Worm (Caenorhabditis elegans) whole organism, late embryonic: ENCODE data around the gene rsp-2.
"Not testable (repeated sequence)": the region's sequence is repeated elsewhere in the genome, so short reads cannot be mapped to it uniquely, and the experiment has no call there.

ENCODE experiments used
- C08G9.2 ChIP-seq: sonication (generic microtip); optimal IDR thresholded peaks from 2 replicates; lab custom pipeline; 2016; ENCODE audit warnings: mild to moderate bottlenecking, missing genetic modification characterization, moderate library complexity, missing compliant biosample characterization
- T23F11.4 ChIP-seq: fragments of 200-800 bp; sonication (Bioruptor generic); optimal IDR thresholded peaks from 2 replicates; lab custom pipeline; 2018; ENCODE audit warnings: mild to moderate bottlenecking, missing genetic modification characterization, missing compliant biosample characterization
- Y22D7AL.16 ChIP-seq: sonication (generic microtip); optimal IDR thresholded peaks from 2 replicates; lab custom pipeline; 2016; ENCODE audit warnings: missing genetic modification characterization, missing compliant biosample characterization
- ceh-18 ChIP-seq: sonication (generic microtip); optimal IDR thresholded peaks from 2 replicates; lab custom pipeline; 2016; ENCODE audit warnings: missing genetic modification characterization, missing compliant biosample characterization
- ceh-19 ChIP-seq: fragments of 200-800 bp; sonication (Bioruptor generic); optimal IDR thresholded peaks from 2 replicates; lab custom pipeline; 2018; ENCODE audit warnings: mild to moderate bottlenecking, missing genetic modification characterization, missing compliant biosample characterization
- ceh-22 ChIP-seq: sonication (generic microtip); optimal IDR thresholded peaks from 2 replicates; lab custom pipeline; 2017; ENCODE audit warnings: missing biosample characterization, missing genetic modification characterization
- ceh-24 ChIP-seq: sonication (generic microtip); optimal IDR thresholded peaks from 2 replicates; lab custom pipeline; 2016; ENCODE audit warnings: mild to moderate bottlenecking, missing genetic modification characterization, missing compliant biosample characterization
- ceh-30 ChIP-seq: fragments of 150-350 bp; optimal IDR thresholded peaks from 2 replicates; lab custom pipeline; 2014; ENCODE audit warnings: missing biosample characterization, missing genetic modification characterization
- ceh-31 ChIP-seq: sonication (generic microtip); optimal IDR thresholded peaks from 2 replicates; lab custom pipeline; 2016; ENCODE audit warnings: missing genetic modification characterization, missing compliant biosample characterization
- ceh-34 ChIP-seq: sonication (generic microtip); optimal IDR thresholded peaks from 2 replicates; lab custom pipeline; 2016; ENCODE audit warnings: mild to moderate bottlenecking, missing genetic modification characterization, missing compliant biosample characterization
- ceh-48 ChIP-seq: sonication (generic microtip); optimal IDR thresholded peaks from 2 replicates; lab custom pipeline; 2016; ENCODE audit warnings: missing genetic modification characterization, inconsistent platforms, missing compliant biosample characterization
- che-1 ChIP-seq: sonication (generic microtip); optimal IDR thresholded peaks from 2 replicates; lab custom pipeline; 2016; ENCODE audit warnings: mild to moderate bottlenecking, missing genetic modification characterization, missing compliant biosample characterization
- dmd-4 ChIP-seq: sonication (generic microtip); optimal IDR thresholded peaks from 2 replicates; lab custom pipeline; 2016; ENCODE audit warnings: borderline replicate concordance, missing genetic modification characterization, missing compliant biosample characterization
- elt-2 ChIP-seq: sonication (generic microtip); optimal IDR thresholded peaks from 2 replicates; lab custom pipeline; 2016; ENCODE audit warnings: missing genetic modification reagents, missing genetic modification characterization, missing compliant biosample characterization
- elt-4 ChIP-seq: sonication (generic microtip); optimal IDR thresholded peaks from 2 replicates; lab custom pipeline; 2016; ENCODE audit warnings: missing genetic modification characterization, missing compliant biosample characterization
- eyg-1 ChIP-seq: sonication (generic microtip); optimal IDR thresholded peaks from 2 replicates; lab custom pipeline; 2016; ENCODE audit warnings: missing genotype, missing genetic modification characterization, missing compliant biosample characterization
- fax-1 ChIP-seq: sonication (generic microtip); optimal IDR thresholded peaks from 2 replicates; lab custom pipeline; 2016; ENCODE audit warnings: missing genotype, missing genetic modification characterization, missing compliant biosample characterization
- fkh-6 ChIP-seq: sonication (generic microtip); optimal IDR thresholded peaks from 2 replicates; lab custom pipeline; 2016; ENCODE audit warnings: missing genetic modification characterization, missing compliant biosample characterization
- gmeb-2 ChIP-seq: sonication (generic microtip); optimal IDR thresholded peaks from 2 replicates; lab custom pipeline; 2016; ENCODE audit warnings: missing genetic modification characterization, inconsistent platforms, missing compliant biosample characterization
- hlh-15 ChIP-seq: sonication (generic microtip); optimal IDR thresholded peaks from 2 replicates; lab custom pipeline; 2016; ENCODE audit warnings: missing genetic modification characterization, missing compliant biosample characterization
- hlh-6 ChIP-seq: sonication (generic microtip); optimal IDR thresholded peaks from 2 replicates; lab custom pipeline; 2016; ENCODE audit warnings: missing genotype, missing genetic modification characterization, missing compliant biosample characterization
- hlh-8 ChIP-seq: sonication (generic microtip); optimal IDR thresholded peaks from 2 replicates; lab custom pipeline; 2016; ENCODE audit warnings: missing genotype, missing genetic modification characterization, missing compliant biosample characterization
- lim-6 ChIP-seq: sonication (generic microtip); optimal IDR thresholded peaks from 2 replicates; lab custom pipeline; 2016; ENCODE audit warnings: missing genetic modification characterization, missing compliant biosample characterization
- lin-11 ChIP-seq: fragments of 200-800 bp; sonication (Bioruptor generic); optimal IDR thresholded peaks from 2 replicates; lab custom pipeline; 2018; ENCODE audit warnings: mild to moderate bottlenecking, missing genetic modification characterization, missing compliant biosample characterization
- madf-2 ChIP-seq: sonication (generic microtip); optimal IDR thresholded peaks from 2 replicates; lab custom pipeline; 2017; ENCODE audit warnings: missing genetic modification characterization, missing compliant biosample characterization
- nhr-11 ChIP-seq: fragments of 150-350 bp; optimal IDR thresholded peaks from 2 replicates; lab custom pipeline; 2014; ENCODE audit warnings: missing biosample characterization, missing genetic modification characterization
- pat-9 ChIP-seq: fragments of 200-800 bp; sonication (Bioruptor generic); optimal IDR thresholded peaks from 2 replicates; lab custom pipeline; 2018; ENCODE audit warnings: mild to moderate bottlenecking, missing genetic modification characterization, moderate library complexity, missing compliant biosample characterization
- pha-2 ChIP-seq: sonication (generic microtip); optimal IDR thresholded peaks from 2 replicates; lab custom pipeline; 2017; ENCODE audit warnings: mild to moderate bottlenecking, missing genetic modification characterization, missing compliant biosample characterization
- pqm-1 ChIP-seq: sonication (generic microtip); optimal IDR thresholded peaks from 2 replicates; lab custom pipeline; 2016; ENCODE audit warnings: missing genetic modification characterization, missing compliant biosample characterization
- ref-2 ChIP-seq: sonication (generic microtip); optimal IDR thresholded peaks from 2 replicates; lab custom pipeline; 2016; ENCODE audit warnings: missing genetic modification characterization, missing compliant biosample characterization
- sox-4 ChIP-seq: sonication (generic microtip); optimal IDR thresholded peaks from 2 replicates; lab custom pipeline; 2017; ENCODE audit warnings: mild to moderate bottlenecking, missing genetic modification characterization, inconsistent platforms, missing compliant biosample characterization
- syd-9 ChIP-seq: sonication (generic microtip); optimal IDR thresholded peaks from 2 replicates; lab custom pipeline; 2016; ENCODE audit warnings: mild to moderate bottlenecking, missing genetic modification characterization, moderate library complexity, missing compliant biosample characterization
- tbx-2 ChIP-seq: sonication (generic microtip); optimal IDR thresholded peaks from 2 replicates; lab custom pipeline; 2016; ENCODE audit warnings: missing genetic modification characterization, missing compliant biosample characterization
- tbx-7 ChIP-seq: sonication (generic microtip); optimal IDR thresholded peaks from 2 replicates; lab custom pipeline; 2016; ENCODE audit warnings: missing genotype, missing genetic modification characterization, missing compliant biosample characterization
- unc-3 ChIP-seq, 2 experiments: fragments of 200-800 bp in 1 of 2; sonication (Bioruptor generic) in 1 of 2; sonication (generic microtip) in 1 of 2; conservative IDR thresholded peaks in 1 of 2; optimal IDR thresholded peaks in 1 of 2; 2 replicates each; pipeline versions ENCODE4 v1.3.6 to Lab custom; 2016 to 2022; ENCODE audit warnings: missing compliant biosample characterization in 2 of 2, missing genetic modification characterization in 2 of 2, missing genetic modification reagents in 1 of 2
- unc-42 ChIP-seq: sonication (generic microtip); optimal IDR thresholded peaks from 2 replicates; lab custom pipeline; 2016; ENCODE audit warnings: missing genotype, missing genetic modification characterization, missing compliant biosample characterization
- unc-55 ChIP-seq: sonication (generic microtip); optimal IDR thresholded peaks from 2 replicates; lab custom pipeline; 2017; ENCODE audit warnings: missing biosample characterization, missing genetic modification reagents, missing genetic modification characterization
- zip-5 ChIP-seq: sonication (generic microtip); optimal IDR thresholded peaks from 2 replicates; lab custom pipeline; 2016; ENCODE audit warnings: missing genetic modification characterization, missing compliant biosample characterization

rsp-2 gene

DNA sequence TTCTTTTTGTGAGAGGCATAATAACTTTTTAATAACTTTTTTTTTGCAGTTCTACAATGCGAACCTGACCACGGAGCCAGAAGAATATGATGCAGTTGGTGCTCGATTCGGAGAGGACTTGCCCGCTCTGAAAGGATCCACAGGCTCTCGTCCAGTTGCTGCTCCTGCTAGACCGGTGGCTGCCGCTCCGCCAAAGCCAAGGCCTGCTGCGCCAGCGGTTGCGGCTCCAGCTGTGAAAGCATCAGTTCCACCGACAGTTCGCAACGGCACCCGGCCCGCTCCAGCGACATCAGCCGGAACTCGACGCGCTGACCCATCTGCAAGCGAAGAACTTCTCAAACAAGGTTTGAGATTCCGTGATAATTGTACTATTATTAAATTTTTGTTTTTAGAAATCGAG lies 9.6 kb downstream of the rsp-2 start:
- no peak for TF ChIP-seq unc-55
- no peak for TF ChIP-seq che-1 (tag; lab: Kevin White, UChicago)
- no peak for TF ChIP-seq ceh-19 (GFP tag; lab: Kevin White, UChicago)
- peak; percentile 23 for TF ChIP-seq hlh-6
- TF ChIP-seq C08G9.2 (tag; lab: Kevin White, UChicago), result peak; percentile 8

DNA sequence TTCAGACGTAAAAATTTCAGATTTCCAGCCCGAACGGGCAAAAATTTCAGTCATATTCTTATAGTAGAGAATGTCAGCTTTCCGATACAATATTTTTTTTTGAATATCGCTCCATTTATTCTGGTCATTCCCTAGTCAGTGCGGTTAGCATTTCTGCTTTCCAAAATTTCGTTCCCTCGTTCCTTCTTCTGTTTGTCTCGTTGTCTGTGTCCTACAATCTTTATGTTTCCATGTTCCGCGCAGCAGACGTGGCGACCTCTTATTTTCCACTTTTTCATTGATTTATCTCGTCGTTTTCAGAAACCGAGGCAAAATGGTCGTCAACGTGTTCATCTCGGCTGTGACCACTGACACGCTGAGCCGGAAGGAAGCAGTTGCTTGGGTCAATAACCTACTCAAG lies 10.3 kb downstream of the rsp-2 start, which contains the start of gene ebp-2:
Gene ebp-2, plus strand, starts transcription at position 301 of the 400 bp plus-strand sequence.
- TF ChIP-seq zip-5; hlh-15 (tag; lab: Kevin White, UChicago); fkh-6 (tag; lab: Kevin White, UChicago): not testable (repeated sequence)
- TF ChIP-seq, all 69 proteins: peak for 0; not testable (repeated sequence) for 69

DNA sequence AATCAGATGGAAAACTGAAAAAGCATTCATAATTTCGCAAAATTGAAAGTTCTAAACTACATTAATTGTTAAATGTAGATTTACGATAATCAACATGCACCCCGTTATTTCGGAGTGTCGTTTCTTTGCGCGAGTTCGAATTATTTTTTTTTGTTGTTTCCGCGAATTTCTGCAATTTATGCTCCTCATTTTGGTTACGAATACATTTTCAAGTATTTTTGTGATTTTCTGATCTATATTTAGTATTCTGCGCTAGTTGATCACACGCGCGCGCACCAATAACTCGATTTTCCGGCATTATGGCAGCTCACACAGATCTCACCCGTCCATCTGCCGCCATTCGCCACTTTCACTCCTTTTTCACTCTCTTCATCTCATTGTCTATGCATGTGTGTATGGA lies 12.5 kb downstream of the rsp-2 start, which contains the start of gene VW02B12L.2:
Gene VW02B12L.2, minus strand, starts transcription at position 65 of the 400 bp plus-strand sequence.
- peak; percentile 93 for TF ChIP-seq unc-42 (tag; lab: Kevin White, UChicago)
- TF ChIP-seq tbx-2 (tag; lab: Kevin White, UChicago), result no peak
- no peak for TF ChIP-seq T23F11.4 (GFP tag; lab: Kevin White, UChicago)
- no peak for TF ChIP-seq ceh-22 (tag; lab: Kevin White, UChicago)
- TF ChIP-seq tbx-7 (tag; lab: Kevin White, UChicago), result no peak
- TF ChIP-seq pat-9, result no peak
- no peak for TF ChIP-seq dmd-4 (tag; lab: Kevin White, UChicago)
- no peak for TF ChIP-seq nhr-11 (tag; lab: Kevin White, UChicago)

DNA sequence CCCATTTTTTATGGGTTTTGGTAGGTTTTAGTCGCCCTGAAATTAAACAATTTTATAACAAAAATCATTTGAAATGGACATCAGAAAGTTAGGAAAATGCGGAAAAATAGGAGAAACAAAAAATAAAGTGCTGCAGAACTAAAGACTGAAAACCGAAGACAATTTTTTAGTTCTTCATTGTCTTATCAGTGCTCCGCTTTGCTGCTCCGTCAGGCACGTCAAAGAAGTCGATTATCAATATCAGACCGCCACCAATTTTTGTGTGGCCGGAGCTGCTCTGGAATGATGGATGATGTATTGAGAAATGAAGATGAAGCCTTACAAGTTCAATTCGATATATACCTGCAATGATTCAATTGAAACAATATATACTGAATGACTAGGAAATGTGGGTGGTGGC lies 14.3 kb downstream of the rsp-2 start, which contains the start of gene vha-6:
Gene vha-6, minus strand, starts transcription at position 36 of the 400 bp plus-strand sequence.
- TF ChIP-seq pqm-1 (tag; lab: Kevin White, UChicago), result no peak
- no peak for TF ChIP-seq hlh-6
- TF ChIP-seq ceh-31 (tag; lab: Kevin White, UChicago), result no peak
- no peak for TF ChIP-seq hlh-15 (tag; lab: Kevin White, UChicago)
- TF ChIP-seq fax-1 (tag; lab: Kevin White, UChicago), result no peak
- TF ChIP-seq ceh-34 (tag; lab: Kevin White, UChicago), result no peak
- TF ChIP-seq elt-4, result no peak
- TF ChIP-seq hlh-8 (tag; lab: Kevin White, UChicago), result no peak
- no peak for TF ChIP-seq madf-2 (tag; lab: Kevin White, UChicago)
- TF ChIP-seq ref-2 (tag; lab: Kevin White, UChicago), result no peak
- no peak for TF ChIP-seq unc-3 (GFP tag; conservative IDR thresholded peaks at IDR 0.05; lab: Robert Waterston, UW)
- TF ChIP-seq unc-3 (tag; optimal IDR thresholded peaks at IDR 0.05; lab: Kevin White, UChicago), result no peak

DNA sequence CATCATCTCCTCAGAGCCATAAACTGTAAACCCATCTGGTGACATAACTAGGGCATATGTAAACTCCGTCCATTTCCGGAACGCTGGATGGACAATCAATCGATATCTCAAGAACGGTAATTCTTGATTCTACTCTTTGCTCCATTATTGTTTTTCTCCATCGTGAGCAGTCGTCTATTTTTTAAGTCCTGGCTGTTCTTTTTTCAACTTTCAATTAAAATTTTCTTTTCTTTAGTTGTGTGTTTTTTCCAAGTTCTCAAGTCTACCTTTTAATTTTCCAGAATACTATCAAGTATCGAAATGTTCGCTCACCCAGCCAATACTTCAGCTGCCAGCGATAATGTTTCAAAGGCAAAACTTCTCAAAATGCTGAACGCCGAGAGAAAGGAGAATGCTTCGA lies 18.8 kb downstream of the rsp-2 start, which contains the start of gene C05D12.5:
Gene C05D12.5, plus strand, starts transcription at position 301 of the 400 bp plus-strand sequence.
- TF ChIP-seq fax-1 (tag; lab: Kevin White, UChicago) (no peak), lin-11 (tag; lab: Kevin White, UChicago) (no peak), ceh-18 (tag; lab: Kevin White, UChicago) (no peak), zip-5 (no peak), Y22D7AL.16 (no peak), ceh-24 (no peak), eyg-1 (tag; lab: Kevin White, UChicago) (no peak), ceh-30 (tag; lab: Kevin White, UChicago) (no peak), elt-2 (no peak), ceh-48 (no peak), syd-9 (tag; lab: Kevin White, UChicago) (no peak), unc-55 (no peak), pha-2 (tag; lab: Kevin White, UChicago) (no peak), lim-6 (no peak), unc-42 (tag; lab: Kevin White, UChicago) (no peak), gmeb-2 (no peak), sox-4 (tag; lab: Kevin White, UChicago) (no peak)
